Fruit fly (Drosophila melanogaster) whole organism, embryonic: ENCODE measurements around the gene mRpL15.
A peak's percentile ranks its signal among the peaks of the same experiment; 100 is the strongest.

Experiments used
- Awh ChIP-seq: fragments of 200-800 bp; sonication (Bioruptor generic); IDR thresholded peaks from 2 replicates; pipeline ENCODE4, ENCODE4 v1.3.6; 2022; ENCODE audit warnings: missing biosample characterization, missing genetic modification characterization
- CG1024 ChIP-seq: fragments of 200-800 bp; sonication (Bioruptor generic); IDR thresholded peaks from 2 replicates; pipeline ENCODE4 v1.3.6; 2022; ENCODE audit warnings: missing biosample characterization, missing genetic modification characterization
- CG10979 ChIP-seq: fragments of 200-800 bp; sonication (Bioruptor generic); optimal IDR thresholded peaks from 2 replicates; lab custom pipeline; 2018; ENCODE audit warnings: missing biosample characterization, mild to moderate bottlenecking, missing genetic modification characterization, moderate library complexity
- CG11560 ChIP-seq: fragments of 200-800 bp; sonication (Bioruptor generic); IDR thresholded peaks from 3 replicates; pipeline ENCODE4 v1.3.6; 2022; ENCODE audit warnings: missing biosample characterization, missing genetic modification characterization
- CG12104 ChIP-seq: fragments of 200-800 bp; sonication (Bioruptor generic); optimal IDR thresholded peaks from 3 replicates; lab custom pipeline; 2016; ENCODE audit warnings: missing biosample characterization, missing genetic modification characterization
- CG13424 ChIP-seq: fragments of 200-800 bp; sonication (Bioruptor generic); optimal IDR thresholded peaks from 2 replicates; lab custom pipeline; 2019; ENCODE audit warnings: missing biosample characterization, mild to moderate bottlenecking, missing genetic modification characterization, moderate library complexity
- CG15011 ChIP-seq: fragments of 200-800 bp; sonication (Bioruptor generic); optimal IDR thresholded peaks from 3 replicates; lab custom pipeline; 2018; ENCODE audit warnings: missing biosample characterization, mild to moderate bottlenecking, missing genetic modification characterization
- CG15601 ChIP-seq: fragments of 200-800 bp; sonication (Bioruptor generic); optimal IDR thresholded peaks from 3 replicates; lab custom pipeline; 2019; ENCODE audit warnings: missing biosample characterization, mild to moderate bottlenecking, missing genetic modification characterization, moderate library complexity
- CG1603 ChIP-seq: fragments of 200-800 bp; sonication (Bioruptor generic); optimal IDR thresholded peaks from 2 replicates; lab custom pipeline; 2019; ENCODE audit warnings: missing biosample characterization, mild to moderate bottlenecking, missing genetic modification characterization, moderate library complexity
- CG18476 ChIP-seq: fragments of 200-800 bp; sonication (Bioruptor generic); optimal IDR thresholded peaks from 2 replicates; lab custom pipeline; 2016; ENCODE audit warnings: missing biosample characterization, mild to moderate bottlenecking, missing genetic modification characterization
- CG18599 ChIP-seq: fragments of 200-800 bp; sonication (Bioruptor generic); optimal IDR thresholded peaks from 3 replicates; lab custom pipeline; 2017; ENCODE audit warnings: missing biosample characterization, missing genetic modification characterization, mild to moderate bottlenecking, moderate library complexity, missing genetic modification reagents
- CG31224 ChIP-seq: fragments of 200-800 bp; sonication (Bioruptor generic); IDR thresholded peaks from 2 replicates; pipeline ENCODE4 v1.3.6; 2022; ENCODE audit warnings: missing biosample characterization, missing genetic modification characterization
- CG3163 ChIP-seq: fragments of 200-800 bp; sonication (Bioruptor generic); optimal IDR thresholded peaks from 3 replicates; lab custom pipeline; 2016; ENCODE audit warnings: missing biosample characterization, missing genetic modification characterization
- CG6254 ChIP-seq: fragments of 200-800 bp; sonication (Bioruptor generic); optimal IDR thresholded peaks from 3 replicates; lab custom pipeline; 2017; ENCODE audit warnings: mild to moderate bottlenecking, missing biosample characterization, missing genetic modification reagents, missing genetic modification characterization
- CG7745 ChIP-seq: fragments of 200-800 bp; sonication (Bioruptor generic); optimal IDR thresholded peaks from 2 replicates; lab custom pipeline; 2018; ENCODE audit warnings: missing biosample characterization, mild to moderate bottlenecking, missing genetic modification characterization, moderate library complexity
- CG7839 ChIP-seq: fragments of 200-800 bp; sonication (Bioruptor generic); optimal IDR thresholded peaks from 3 replicates; lab custom pipeline; 2018; ENCODE audit warnings: missing biosample characterization, mild to moderate bottlenecking, missing genetic modification characterization, moderate library complexity
- CG8290 ChIP-seq, 3 experiments: fragments of 200-800 bp; sonication (Bioruptor generic); optimal IDR thresholded peaks; 2 replicates each; lab custom pipeline; 2016 to 2019; ENCODE audit warnings: missing biosample characterization in 3 of 3, missing genetic modification characterization in 3 of 3, mild to moderate bottlenecking in 2 of 3, moderate library complexity in 1 of 3
- CG9437 ChIP-seq: fragments of 200-800 bp; sonication (Bioruptor generic); optimal IDR thresholded peaks from 2 replicates; lab custom pipeline; 2018; ENCODE audit warnings: missing biosample characterization, mild to moderate bottlenecking, missing genetic modification characterization
- CG9609 ChIP-seq: fragments of 200-800 bp; sonication (Bioruptor generic); optimal IDR thresholded peaks from 3 replicates; lab custom pipeline; 2016; ENCODE audit warnings: missing biosample characterization, missing genetic modification characterization
- CHES-1-like ChIP-seq: fragments of 200-800 bp; sonication (Bioruptor generic); optimal IDR thresholded peaks from 2 replicates; lab custom pipeline; 2016; ENCODE audit warnings: missing biosample characterization, missing genetic modification characterization
- D19B ChIP-seq: fragments of 200-800 bp; sonication (Bioruptor generic); optimal IDR thresholded peaks from 2 replicates; lab custom pipeline; 2017; ENCODE audit warnings: missing biosample characterization, mild to moderate bottlenecking, missing genetic modification characterization
- Deaf1 ChIP-seq: fragments of 200-800 bp; optimal IDR thresholded peaks from 3 replicates; lab custom pipeline; 2019; ENCODE audit warnings: missing biosample characterization, mild to moderate bottlenecking, missing genetic modification characterization, moderate library complexity
- HLHmδ ChIP-seq: fragments of 200-800 bp; sonication (Bioruptor generic); optimal IDR thresholded peaks from 2 replicates; lab custom pipeline; 2018; ENCODE audit warnings: missing biosample characterization, mild to moderate bottlenecking, missing genetic modification characterization, moderate library complexity
- Lpt ChIP-seq: fragments of >200 bp; optimal IDR thresholded peaks from 2 replicates; lab custom pipeline; 2018; ENCODE audit warnings: missing biosample characterization, missing genetic modification characterization
- Meics ChIP-seq: fragments of 200-800 bp; sonication (Bioruptor generic); optimal IDR thresholded peaks from 2 replicates; lab custom pipeline; 2017; ENCODE audit warnings: missing biosample characterization, mild to moderate bottlenecking, missing genetic modification characterization
- NC2α ChIP-seq: fragments of 200-800 bp; sonication (Bioruptor generic); optimal IDR thresholded peaks from 2 replicates; lab custom pipeline; 2016; ENCODE audit warnings: missing biosample characterization, missing genetic modification characterization
- NFAT ChIP-seq: fragments of 200-800 bp; sonication (Bioruptor generic); IDR thresholded peaks from 2 replicates; pipeline ENCODE4 v1.3.6; 2022; ENCODE audit warnings: missing biosample characterization, missing genetic modification characterization
- Opbp ChIP-seq: fragments of 200-800 bp; sonication (Bioruptor generic); IDR thresholded peaks from 3 replicates; pipeline ENCODE4 v1.3.6; 2022; ENCODE audit warnings: missing biosample characterization, missing genetic modification characterization; ENCODE audit not compliant: partially characterized antibody
- PHDP ChIP-seq: fragments of 200-800 bp; sonication (Bioruptor generic); optimal IDR thresholded peaks from 3 replicates; lab custom pipeline; 2018; ENCODE audit warnings: missing biosample characterization, mild to moderate bottlenecking, missing genetic modification characterization, moderate library complexity
- Rfx ChIP-seq: fragments of 200-800 bp; sonication (Bioruptor generic); IDR thresholded peaks from 2 replicates; pipeline ENCODE4 v1.3.6; 2022; ENCODE audit warnings: missing biosample characterization, missing genetic modification characterization
- bbx ChIP-seq: fragments of 200-800 bp; sonication (Bioruptor generic); IDR thresholded peaks from 2 replicates; pipeline ENCODE4 v1.3.6; 2022; ENCODE audit warnings: missing biosample characterization, missing genetic modification characterization; ENCODE audit not compliant: partially characterized antibody
- disco-r ChIP-seq: fragments of 200-800 bp; sonication (Bioruptor generic); optimal IDR thresholded peaks from 2 replicates; lab custom pipeline; 2016; ENCODE audit warnings: missing biosample characterization, missing genetic modification characterization
- dm ChIP-seq: fragments of 200-800 bp; sonication (Bioruptor generic); optimal IDR thresholded peaks from 3 replicates; lab custom pipeline; 2016; ENCODE audit warnings: missing biosample characterization, missing genetic modification characterization
- emc ChIP-seq: fragments of 200-800 bp; sonication (Bioruptor generic); optimal IDR thresholded peaks from 2 replicates; lab custom pipeline; 2016; ENCODE audit warnings: missing biosample characterization, missing genetic modification characterization
- ems ChIP-seq: fragments of 200-800 bp; sonication (Bioruptor generic); optimal IDR thresholded peaks from 3 replicates; lab custom pipeline; 2016; ENCODE audit warnings: missing biosample characterization, missing genetic modification characterization
- grau ChIP-seq: fragments of 200-800 bp; optimal IDR thresholded peaks from 3 replicates; lab custom pipeline; 2019; ENCODE audit warnings: missing biosample characterization, mild to moderate bottlenecking, missing genetic modification characterization, moderate library complexity
- hb ChIP-seq: fragments of 200-800 bp; sonication (Bioruptor generic); IDR thresholded peaks from 3 replicates; pipeline ENCODE4 v1.3.6; 2022; ENCODE audit warnings: missing biosample characterization, missing genetic modification characterization; ENCODE audit not compliant: partially characterized antibody
- lab ChIP-seq: fragments of 200-800 bp; sonication (Bioruptor generic); optimal IDR thresholded peaks from 3 replicates; lab custom pipeline; 2017; ENCODE audit warnings: missing biosample characterization, missing genetic modification characterization, mild to moderate bottlenecking, moderate library complexity, missing genetic modification reagents
- oc ChIP-seq: fragments of 200-800 bp; sonication (Bioruptor generic); optimal IDR thresholded peaks from 2 replicates; lab custom pipeline; 2018; ENCODE audit warnings: missing biosample characterization, mild to moderate bottlenecking, missing genetic modification characterization, moderate library complexity
- phol ChIP-seq: fragments of 200-800 bp; sonication (Bioruptor generic); optimal IDR thresholded peaks from 3 replicates; lab custom pipeline; 2018; ENCODE audit warnings: missing biosample characterization, mild to moderate bottlenecking, missing genetic modification characterization, moderate library complexity
- prd ChIP-seq, 3 experiments: fragments of >200 bp in 2 of 3; fragments of 200-800 bp in 1 of 3; sonication (Bioruptor generic) in 1 of 3; optimal IDR thresholded peaks in 2 of 3; IDR thresholded peaks in 1 of 3; 2 replicates in 2 of 3; 3 replicates in 1 of 3; pipeline versions ENCODE4 v1.3.6 to Lab custom; 2017 to 2022; ENCODE audit warnings: missing biosample characterization in 1 of 3, missing genetic modification characterization in 1 of 3
- pum ChIP-seq: fragments of 200-800 bp; sonication (Bioruptor generic); optimal IDR thresholded peaks from 2 replicates; lab custom pipeline; 2016; ENCODE audit warnings: missing biosample characterization, missing genetic modification characterization
- row ChIP-seq: fragments of 200-800 bp; sonication (Bioruptor generic); IDR thresholded peaks from 3 replicates; pipeline ENCODE4 v1.3.6; 2022; ENCODE audit warnings: missing biosample characterization, missing genetic modification characterization
- sens ChIP-seq: fragments of 200-800 bp; sonication (Bioruptor generic); peaks from one replicate; lab custom pipeline; 2016; ENCODE audit warnings: missing biosample characterization, missing genetic modification characterization
- tio ChIP-seq: fragments of 200-800 bp; sonication (Bioruptor generic); optimal IDR thresholded peaks from 2 replicates; lab custom pipeline; 2017; ENCODE audit warnings: missing biosample characterization, missing genetic modification characterization, inconsistent platforms
- unpg ChIP-seq: fragments of 200-800 bp; sonication (Bioruptor generic); optimal IDR thresholded peaks from 3 replicates; lab custom pipeline; 2018; ENCODE audit warnings: missing biosample characterization, mild to moderate bottlenecking, missing genetic modification characterization, moderate library complexity
- vfl ChIP-seq: fragments of 200-800 bp; sonication (Bioruptor generic); optimal IDR thresholded peaks from 2 replicates; lab custom pipeline; 2016; ENCODE audit warnings: missing biosample characterization, missing genetic modification characterization
- wek ChIP-seq: fragments of 200-800 bp; sonication (Bioruptor generic); optimal IDR thresholded peaks from 3 replicates; lab custom pipeline; 2018; ENCODE audit warnings: missing biosample characterization, mild to moderate bottlenecking, missing genetic modification characterization, moderate library complexity

Gene mRpL15

DNA sequence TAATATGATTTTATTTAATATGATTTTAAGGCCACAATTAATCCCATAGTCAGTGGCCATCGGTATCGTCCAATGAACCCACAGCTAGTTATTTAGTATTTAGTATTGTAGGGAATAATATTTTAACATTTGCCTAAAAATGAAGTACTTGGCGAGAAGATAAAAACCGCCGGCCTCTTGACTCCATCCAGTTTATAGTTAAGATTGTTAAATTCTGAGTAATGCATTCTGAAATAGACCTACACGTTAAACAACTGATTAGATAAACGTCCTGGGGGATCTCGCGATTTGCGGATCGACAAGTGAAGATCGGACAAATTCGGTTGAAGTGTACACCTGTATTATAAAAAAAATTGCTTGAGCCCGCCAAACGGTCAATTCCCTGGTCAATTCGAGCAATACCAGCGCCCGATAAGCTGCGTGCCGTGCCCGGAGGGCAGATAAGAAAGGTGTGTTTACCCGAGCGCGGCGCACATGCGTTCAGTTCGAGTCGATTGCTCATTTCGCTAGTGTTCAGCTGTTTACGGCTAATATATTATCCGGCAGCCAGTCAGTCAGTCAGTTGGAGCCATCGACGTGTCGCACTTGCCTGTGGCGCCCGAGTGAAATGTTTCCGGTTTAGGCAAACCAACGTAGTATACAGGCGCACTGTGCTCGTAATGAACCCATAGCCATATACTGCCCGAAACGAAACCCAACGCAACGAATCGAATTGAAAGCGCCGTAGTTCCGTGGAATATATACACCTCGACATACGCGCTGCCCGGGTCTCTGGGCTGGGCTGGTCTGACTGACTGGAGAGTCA is 48.8 kb downstream of the mRpL15 start (continued):
- no peak for TF ChIP-seq CG6254 (GFP tag; lab: Kevin White, UChicago)
- no peak for TF ChIP-seq CG11560
- TF ChIP-seq disco-r (GFP tag; lab: Kevin White, UChicago): no peak
- no peak for TF ChIP-seq Rfx (GFP tag; lab: Robert Waterston, UW)
- TF ChIP-seq CG15601 (tag; lab: Kevin White, UChicago): peak; percentile 6
- TF ChIP-seq CG7745 (tag; lab: Kevin White, UChicago): no peak
- no peak for TF ChIP-seq grau (tag; lab: Kevin White, UChicago)
- no peak for TF ChIP-seq Opbp
- TF ChIP-seq CG9437 (GFP tag; lab: Kevin White, UChicago): no peak
- TF ChIP-seq CG12104 (GFP tag; lab: Kevin White, UChicago): no peak
- no peak for TF ChIP-seq unpg (GFP tag; lab: Kevin White, UChicago)
- no peak for TF ChIP-seq hb (GFP tag; lab: Robert Waterston, UW)
- no peak for TF ChIP-seq NFAT (GFP tag; lab: Robert Waterston, UW)
- TF ChIP-seq CHES-1-like (GFP tag; lab: Kevin White, UChicago): no peak
- no peak for TF ChIP-seq PHDP (tag; lab: Kevin White, UChicago)
- TF ChIP-seq Meics (GFP tag; lab: Kevin White, UChicago): no peak
- TF ChIP-seq row (GFP tag; lab: Robert Waterston, UW): no peak; the same call in 2 of the 3 replicates
- no peak for TF ChIP-seq CG10979 (tag; lab: Kevin White, UChicago)
- no peak for TF ChIP-seq HLHmδ (GFP tag; lab: Kevin White, UChicago)
- no peak for TF ChIP-seq wek (GFP tag; lab: Kevin White, UChicago)
- no peak for TF ChIP-seq CG13424 (tag; lab: Kevin White, UChicago)
- TF ChIP-seq CG9609 (GFP tag; lab: Kevin White, UChicago): no peak
- TF ChIP-seq sens: peak; percentile 65
- TF ChIP-seq ems: no peak
- TF ChIP-seq CG18599 (GFP tag; lab: Kevin White, UChicago): peak; percentile 51
- TF ChIP-seq lab (GFP tag; lab: Kevin White, UChicago): peak; percentile 65
- TF ChIP-seq NC2α (GFP tag; lab: Kevin White, UChicago): no peak
- no peak for TF ChIP-seq CG7839
- TF ChIP-seq pum: no peak
- TF ChIP-seq CG18476 (GFP tag; lab: Kevin White, UChicago): no peak
- TF ChIP-seq CG15011 (GFP tag; lab: Kevin White, UChicago): no peak
- no peak for TF ChIP-seq dm (GFP tag; lab: Kevin White, UChicago)
- no peak for TF ChIP-seq CG1603 (tag; lab: Kevin White, UChicago)
- TF ChIP-seq Deaf1: peak; percentile 60
- TF ChIP-seq Lpt (GFP tag; lab: Kevin White, UChicago): no peak
- TF ChIP-seq oc (tag; lab: Kevin White, UChicago): no peak
- TF ChIP-seq prd (optimal IDR thresholded peaks at IDR 0.05; lab: Kevin White, UChicago): no peak
- no peak for TF ChIP-seq prd (GFP tag; IDR thresholded peaks at IDR 0.05; lab: Robert Waterston, UW)
- TF ChIP-seq CG31224 (GFP tag; lab: Robert Waterston, UW): no peak
- no peak for TF ChIP-seq vfl (GFP tag; lab: Kevin White, UChicago)
- no peak for TF ChIP-seq CG8290 (GFP tag; optimal IDR thresholded peaks at IDR 0.05; lab: Kevin White, UChicago)
- TF ChIP-seq CG8290 (tag; optimal IDR thresholded peaks at IDR 0.05; lab: Kevin White, UChicago): peak in 1 of 2 experiments; percentile 30
- TF ChIP-seq CG3163 (GFP tag; lab: Kevin White, UChicago): no peak
- TF ChIP-seq D19B (GFP tag; lab: Kevin White, UChicago): no peak
- TF ChIP-seq phol (tag; lab: Kevin White, UChicago): no peak
- TF ChIP-seq CG1024 (GFP tag; lab: Robert Waterston, UW): 0 out of 2 replicates have a peak, but pooled peaks have one; percentile 14
- no peak for TF ChIP-seq tio
- no peak for TF ChIP-seq Awh (GFP tag; lab: Robert Waterston, UW)
- TF ChIP-seq bbx (GFP tag; lab: Robert Waterston, UW): no peak
- TF ChIP-seq emc: no peak
